Fruit fly (Drosophila melanogaster): ENCODE data around the gene Mabi.

The Mabi gene

dm6 chr2L:13234610-13235489, at the start of gene Mabi:
Gene Mabi (minus strand): TSS chr2L:13234660.
- TF ChIP-seq CG17801 (GFP tag; optimal IDR thresholded peaks at IDR 0.05; ENCODE audit: partially characterized antibody) = no peak

- no peak for TF ChIP-seq CG17801 (GFP tag; optimal IDR thresholded peaks at IDR 0.05; ENCODE audit: partially characterized antibody)
Measured at dm6 chr2L:13272541-13272940, 38.1 kb upstream of the Mabi start.

- TF ChIP-seq CG17801 (GFP tag; optimal IDR thresholded peaks at IDR 0.05; ENCODE audit: partially characterized antibody) = no peak
Measured at dm6 chr2L:13268040-13268652, 33.7 kb upstream of the Mabi start.

dm6 chr2L:13266627-13267026, 32.2 kb upstream of the Mabi start:
- no peak for TF ChIP-seq CG17801 (GFP tag; optimal IDR thresholded peaks at IDR 0.05; ENCODE audit: partially characterized antibody)

- TF ChIP-seq CG17801 (GFP tag; optimal IDR thresholded peaks at IDR 0.05; ENCODE audit: partially characterized antibody) = no peak
Measured at dm6 chr2L:13265776-13266175, 31.3 kb upstream of the Mabi start, which contains the start of gene CG31848. Gene CG31848 (minus strand): TSS chr2L:13265876.

- TF ChIP-seq CG17801 (GFP tag; optimal IDR thresholded peaks at IDR 0.05; ENCODE audit: partially characterized antibody) = no peak
Measured at dm6 chr2L:13260740-13261139, 26.3 kb upstream of the Mabi start, which contains the start of gene CG44085. Gene CG44085 (plus strand): TSS chr2L:13261008.

dm6 chr2L:13259643-13260042, 25.2 kb upstream of the Mabi start, which contains the start of gene CG31730:
Gene CG31730 (minus strand): TSS chr2L:13259743.
- TF ChIP-seq CG17801 (GFP tag; optimal IDR thresholded peaks at IDR 0.05; ENCODE audit: partially characterized antibody) = no peak

dm6 chr2L:13258702-13259101, 24.2 kb upstream of the Mabi start:
- TF ChIP-seq CG17801 (GFP tag; optimal IDR thresholded peaks at IDR 0.05; ENCODE audit: partially characterized antibody) = no peak

- TF ChIP-seq CG17801 (GFP tag; optimal IDR thresholded peaks at IDR 0.05; ENCODE audit: partially characterized antibody) = no peak
Measured at dm6 chr2L:13257177-13257576, 22.7 kb upstream of the Mabi start, which contains the start of gene Naa20B. Gene Naa20B (plus strand): TSS chr2L:13257477.

dm6 chr2L:13251167-13251566, 16.7 kb upstream of the Mabi start:
- TF ChIP-seq CG17801 (GFP tag; optimal IDR thresholded peaks at IDR 0.05; ENCODE audit: partially characterized antibody) = no peak

dm6 chr2L:13245855-13246645, 11.6 kb upstream of the Mabi start, which contains the start of gene CG16820:
Gene CG16820 (plus strand): TSS chr2L:13246232.
- TF ChIP-seq CG17801 (GFP tag; optimal IDR thresholded peaks at IDR 0.05; ENCODE audit: partially characterized antibody) = no peak

dm6 chr2L:13244759-13245308, 10.4 kb upstream of the Mabi start:
- no peak for TF ChIP-seq CG17801 (GFP tag; optimal IDR thresholded peaks at IDR 0.05; ENCODE audit: partially characterized antibody)

dm6 chr2L:13239689-13240088, 5.2 kb upstream of the Mabi start, which contains the start of gene Jhbp13:
Gene Jhbp13 (plus strand): TSS chr2L:13239989.
- no peak for TF ChIP-seq CG17801 (GFP tag; optimal IDR thresholded peaks at IDR 0.05; ENCODE audit: partially characterized antibody)

- TF ChIP-seq CG17801 (GFP tag; optimal IDR thresholded peaks at IDR 0.05; ENCODE audit: partially characterized antibody) = no peak
Measured at dm6 chr2L:13236194-13236593, 1.7 kb upstream of the Mabi start, which contains the start of gene Jhbp14. Gene Jhbp14 (plus strand): TSS chr2L:13236494.

- TF ChIP-seq CG17801 (GFP tag; optimal IDR thresholded peaks at IDR 0.05; ENCODE audit: partially characterized antibody) = no peak
Measured at dm6 chr2L:13231739-13232138, 2.7 kb downstream of the Mabi start, which contains the start of gene Prosalpha6T. Gene Prosalpha6T (plus strand): TSS chr2L:13232039.

Data from ovary, adult (tissue).